Fruit fly (Drosophila melanogaster) Kc167 (cell line): ENCODE data around the gene Ldh.

Source experiments
- Myc ChIP-seq: fragments of >200 bp; optimal IDR thresholded peaks from 2 replicates; lab custom pipeline; 2017; ENCODE audit warnings: missing external identifiers
- Sin3A ChIP-seq: fragments of >200 bp; optimal IDR thresholded peaks from 2 replicates; lab custom pipeline; 2018; ENCODE audit warnings: missing external identifiers
- h ChIP-seq: fragments of >200 bp; optimal IDR thresholded peaks from 3 replicates; lab custom pipeline; 2018; ENCODE audit warnings: missing external identifiers
- insv ChIP-seq: fragments of >200 bp; optimal IDR thresholded peaks from 3 replicates; lab custom pipeline; 2018; ENCODE audit warnings: missing external identifiers
- psq ChIP-seq: fragments of >200 bp; optimal IDR thresholded peaks from 2 replicates; lab custom pipeline; 2017; ENCODE audit warnings: missing external identifiers
- ttk ChIP-seq: sonication (Bioruptor generic); optimal IDR thresholded peaks from 2 replicates; lab custom pipeline; 2017; ENCODE audit warnings: missing external identifiers

DNA sequence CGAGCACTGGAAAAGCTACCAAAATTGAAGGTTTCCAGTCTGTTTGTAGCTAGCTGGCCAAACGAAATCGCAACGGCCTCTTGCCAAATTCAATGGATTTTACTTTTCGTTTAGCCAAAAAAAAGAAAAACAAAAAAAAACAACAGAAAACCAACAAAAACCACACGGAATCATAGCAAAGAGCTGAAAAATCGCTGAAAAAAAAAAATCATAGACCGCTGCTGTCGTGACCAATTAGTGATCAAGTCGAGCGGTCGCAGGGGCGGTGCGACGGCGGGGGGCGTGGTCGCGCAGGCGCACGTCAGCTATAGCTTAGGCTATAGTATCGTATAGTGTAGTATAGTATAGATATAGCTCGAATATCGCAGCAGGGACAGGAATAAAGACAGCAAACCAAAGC lies 12.4 kb upstream of the Ldh start:
- TF ChIP-seq psq (lab: Kevin White, UChicago) (no peak), h (lab: Kevin White, UChicago) (no peak), ttk (lab: Kevin White, UChicago) (no peak), Myc (lab: Kevin White, UChicago) (no peak), insv (lab: Kevin White, UChicago) (no peak), Sin3A (lab: Kevin White, UChicago) (no peak)
